Worm (Caenorhabditis elegans): ENCODE measurements around the gene F59A1.13.

ce11 chrV:17684857-17685256 lies 6.0 kb downstream of the F59A1.13 start, which contains the start of the genes F59A1.16 and F59A1.6:
- no peak for TF ChIP-seq elt-3 (tag; optimal IDR thresholded peaks at IDR 0.05)
- TF ChIP-seq eor-1 (tag; optimal IDR thresholded peaks at IDR 0.05) = no peak
- no peak for TF ChIP-seq snpc-4 (tag; optimal IDR thresholded peaks at IDR 0.05)
- TF ChIP-seq nhr-23 (tag; optimal IDR thresholded peaks at IDR 0.05) = no peak
- TF ChIP-seq fos-1 (tag; optimal IDR thresholded peaks at IDR 0.05) = no peak
- TF ChIP-seq R02D3.7 (tag; optimal IDR thresholded peaks at IDR 0.05) = no peak
- TF ChIP-seq daf-12 (tag; optimal IDR thresholded peaks at IDR 0.05) = no peak
- no peak for TF ChIP-seq pha-4 (tag; optimal IDR thresholded peaks at IDR 0.05)
- TF ChIP-seq fkh-10 (GFP tag; optimal IDR thresholded peaks at IDR 0.05) = no peak
- TF ChIP-seq ceh-82 (tag; optimal IDR thresholded peaks at IDR 0.05) = no peak
- TF ChIP-seq nhr-28 (tag; optimal IDR thresholded peaks at IDR 0.05) = no peak

All from whole organism, L3 larva.